Worm (Caenorhabditis elegans): Measurements from ENCODE around the gene B0024.13.

DNA sequence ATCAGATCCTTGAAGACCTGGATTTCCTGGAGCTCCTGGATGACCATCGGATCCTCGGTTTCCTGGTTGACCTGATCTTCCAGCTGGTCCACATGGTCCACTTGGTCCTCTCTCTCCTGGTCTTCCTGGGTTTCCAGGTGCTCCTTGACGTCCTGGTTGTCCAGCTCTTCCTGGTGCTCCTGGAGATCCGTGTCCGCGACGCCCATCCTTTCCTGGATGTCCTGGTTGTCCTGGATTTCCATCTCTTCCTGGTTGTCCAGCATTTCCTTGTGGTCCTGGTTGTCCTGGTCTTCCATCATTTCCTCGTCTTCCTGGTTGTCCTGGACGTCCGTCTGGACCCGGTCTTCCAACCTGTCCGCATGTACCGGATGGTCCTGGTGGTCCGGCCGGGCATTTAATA lies 28.7 kb upstream of the B0024.13 start:
- TF ChIP-seq snpc-4 (tag; optimal IDR thresholded peaks at IDR 0.05), result no peak
- TF ChIP-seq mml-1 (tag; optimal IDR thresholded peaks at IDR 0.05), result no peak
- TF ChIP-seq nhr-76 (tag; optimal IDR thresholded peaks at IDR 0.05), result no peak
- TF ChIP-seq nhr-237 (tag; optimal IDR thresholded peaks at IDR 0.05), result no peak
- TF ChIP-seq ceh-16 (tag; optimal IDR thresholded peaks at IDR 0.05), result no peak
- TF ChIP-seq elt-1 (tag; optimal IDR thresholded peaks at IDR 0.05), result no peak
- no peak for TF ChIP-seq pha-4 (tag; optimal IDR thresholded peaks at IDR 0.05)
- no peak for TF ChIP-seq unc-39 (tag; optimal IDR thresholded peaks at IDR 0.05)
